Fruit fly (Drosophila melanogaster) whole organism, prepupa: ENCODE results near the gene CG13097.

Source experiments
- Blimp-1 ChIP-seq: fragments of 200-800 bp; sonication (Bioruptor generic); optimal IDR thresholded peaks from 3 replicates; lab custom pipeline; 2017; ENCODE audit warnings: missing biosample characterization, missing genetic modification characterization, mild to moderate bottlenecking, moderate library complexity, missing genetic modification reagents
- CG10631 ChIP-seq: fragments of 200-800 bp; sonication (Bioruptor generic); optimal IDR thresholded peaks from 2 replicates; lab custom pipeline; 2016; ENCODE audit warnings: missing biosample characterization, missing genetic modification characterization
- CG11294 ChIP-seq: fragments of 200-800 bp; sonication (Bioruptor generic); IDR thresholded peaks from 2 replicates; pipeline ENCODE4 v1.3.6; 2022; ENCODE audit warnings: missing biosample characterization, missing genetic modification characterization
- CG11762 ChIP-seq: fragments of 200-800 bp; sonication (Bioruptor generic); optimal IDR thresholded peaks from 3 replicates; lab custom pipeline; 2016; ENCODE audit warnings: missing biosample characterization, missing genetic modification characterization; ENCODE audit not compliant: insufficient read depth
- CG11902 ChIP-seq: fragments of 200-800 bp; sonication (Bioruptor generic); optimal IDR thresholded peaks from 3 replicates; lab custom pipeline; 2016; ENCODE audit warnings: missing biosample characterization, missing genetic modification characterization
- CG1621 ChIP-seq: fragments of 200-800 bp; sonication (Bioruptor generic); optimal IDR thresholded peaks from 3 replicates; lab custom pipeline; 2018; ENCODE audit warnings: missing biosample characterization, mild to moderate bottlenecking, missing genetic modification characterization
- CG3032 ChIP-seq: fragments of 200-800 bp; optimal IDR thresholded peaks from 2 replicates; lab custom pipeline; 2019; ENCODE audit warnings: missing biosample characterization, mild to moderate bottlenecking, missing genetic modification characterization, moderate library complexity
- CG31627 ChIP-seq: fragments of 200-800 bp; sonication (Bioruptor generic); optimal IDR thresholded peaks from 3 replicates; lab custom pipeline; 2016; ENCODE audit warnings: missing biosample characterization, missing genetic modification characterization
- CG32006 ChIP-seq: fragments of 200-800 bp; sonication (Bioruptor generic); optimal IDR thresholded peaks from 3 replicates; lab custom pipeline; 2017; ENCODE audit warnings: missing biosample characterization, mild to moderate bottlenecking, missing genetic modification characterization
- CG34406 ChIP-seq: fragments of 200-800 bp; sonication (Bioruptor generic); optimal IDR thresholded peaks from 3 replicates; lab custom pipeline; 2016; ENCODE audit warnings: missing biosample characterization, missing genetic modification characterization
- CG3919 ChIP-seq: fragments of 200-800 bp; sonication (Bioruptor generic); optimal IDR thresholded peaks from 3 replicates; lab custom pipeline; 2016; ENCODE audit warnings: missing biosample characterization, missing genetic modification characterization
- CG4318 ChIP-seq: fragments of 200-800 bp; sonication (Bioruptor generic); optimal IDR thresholded peaks from 3 replicates; lab custom pipeline; 2017; ENCODE audit warnings: missing biosample characterization, mild to moderate bottlenecking, missing genetic modification characterization
- CG6163 ChIP-seq: fragments of 200-800 bp; sonication (Bioruptor generic); IDR thresholded peaks from 3 replicates; pipeline ENCODE4 v1.3.6; 2022; ENCODE audit warnings: missing biosample characterization, missing genetic modification characterization
- CG6792 ChIP-seq: fragments of 200-800 bp; sonication (Bioruptor generic); optimal IDR thresholded peaks from 3 replicates; lab custom pipeline; 2016; ENCODE audit warnings: missing biosample characterization, missing genetic modification characterization
- CG7368 ChIP-seq: fragments of 200-800 bp; sonication (Bioruptor generic); optimal IDR thresholded peaks from 3 replicates; lab custom pipeline; 2016; ENCODE audit warnings: missing biosample characterization, missing genetic modification characterization
- CG8119 ChIP-seq: fragments of 200-800 bp; sonication (Bioruptor generic); IDR thresholded peaks from 3 replicates; pipeline ENCODE4 v1.3.6; 2022; ENCODE audit warnings: missing biosample characterization, missing genetic modification characterization
- CG8319 ChIP-seq: fragments of 200-800 bp; sonication (Bioruptor generic); optimal IDR thresholded peaks from 3 replicates; lab custom pipeline; 2016; ENCODE audit warnings: missing biosample characterization, missing genetic modification characterization
- CG9139 ChIP-seq: fragments of 200-800 bp; sonication (Bioruptor generic); optimal IDR thresholded peaks from 3 replicates; lab custom pipeline; 2017; ENCODE audit warnings: missing biosample characterization, mild to moderate bottlenecking, missing genetic modification characterization
- Eip75B ChIP-seq: fragments of 200-800 bp; sonication (Bioruptor generic); optimal IDR thresholded peaks from 3 replicates; lab custom pipeline; 2016; ENCODE audit warnings: missing biosample characterization, missing genetic modification characterization
- Eip78C ChIP-seq: fragments of 200-800 bp; sonication (Bioruptor generic); peaks from one replicate; lab custom pipeline; 2016; ENCODE audit warnings: missing biosample characterization, missing genetic modification characterization
- Eip93F ChIP-seq: fragments of 200-800 bp; sonication (Bioruptor generic); optimal IDR thresholded peaks from 2 replicates; lab custom pipeline; 2016; ENCODE audit warnings: missing biosample characterization, mild to moderate bottlenecking, missing genetic modification characterization
- Ets21C ChIP-seq: fragments of 200-800 bp; sonication (Bioruptor generic); optimal IDR thresholded peaks from 3 replicates; lab custom pipeline; 2016; ENCODE audit warnings: missing biosample characterization, missing genetic modification characterization
- Ets96B ChIP-seq: fragments of 200-800 bp; optimal IDR thresholded peaks from 2 replicates; lab custom pipeline; 2019; ENCODE audit warnings: missing biosample characterization, mild to moderate bottlenecking, missing genetic modification characterization, moderate library complexity
- Gug ChIP-seq: fragments of 200-800 bp; sonication (Bioruptor generic); IDR thresholded peaks from 2 replicates; pipeline ENCODE4 v1.3.6; 2022; ENCODE audit warnings: missing biosample characterization, missing genetic modification characterization
- Hr38 ChIP-seq: sonication (Bioruptor generic); optimal IDR thresholded peaks from 2 replicates; lab custom pipeline; 2016; ENCODE audit warnings: missing biosample characterization, missing genetic modification characterization
- Hr39 ChIP-seq: fragments of 200-800 bp; sonication (Bioruptor generic); optimal IDR thresholded peaks from 2 replicates; lab custom pipeline; 2016; ENCODE audit warnings: missing biosample characterization, missing genetic modification characterization
- Hr4 ChIP-seq: fragments of 200-800 bp; sonication (Bioruptor generic); optimal IDR thresholded peaks from 3 replicates; lab custom pipeline; 2016; ENCODE audit warnings: missing biosample characterization, missing genetic modification characterization
- Lpt ChIP-seq: fragments of 200-800 bp; sonication (Bioruptor generic); optimal IDR thresholded peaks from 3 replicates; lab custom pipeline; 2016; ENCODE audit warnings: missing biosample characterization, missing genetic modification characterization
- Met ChIP-seq: fragments of 200-800 bp; sonication (Bioruptor generic); optimal IDR thresholded peaks from 3 replicates; lab custom pipeline; 2016; ENCODE audit warnings: missing biosample characterization, missing genetic modification characterization
- OdsH ChIP-seq: fragments of 200-800 bp; sonication (Bioruptor generic); optimal IDR thresholded peaks from 3 replicates; lab custom pipeline; 2016; ENCODE audit warnings: missing biosample characterization, missing genetic modification characterization
- Smox ChIP-seq: fragments of 200-800 bp; sonication (Bioruptor generic); optimal IDR thresholded peaks from 3 replicates; lab custom pipeline; 2016; ENCODE audit warnings: missing biosample characterization, missing genetic modification characterization
- Sox102F ChIP-seq: fragments of 200-800 bp; sonication (Bioruptor generic); optimal IDR thresholded peaks from 2 replicates; lab custom pipeline; 2016; ENCODE audit warnings: missing biosample characterization, mild to moderate bottlenecking, missing genetic modification characterization
- Sox14 ChIP-seq: fragments of 200-800 bp; sonication (Bioruptor generic); optimal IDR thresholded peaks from 3 replicates; lab custom pipeline; 2016; ENCODE audit warnings: missing biosample characterization, missing genetic modification characterization
- Sox15 ChIP-seq: fragments of 200-800 bp; sonication (Bioruptor generic); optimal IDR thresholded peaks from 3 replicates; lab custom pipeline; 2016; ENCODE audit warnings: missing biosample characterization, missing genetic modification characterization
- achi ChIP-seq: fragments of 200-800 bp; sonication (Bioruptor generic); optimal IDR thresholded peaks from 3 replicates; lab custom pipeline; 2016; ENCODE audit warnings: missing biosample characterization, missing genetic modification characterization
- acj6 ChIP-seq: fragments of 200-800 bp; sonication (Bioruptor generic); optimal IDR thresholded peaks from 3 replicates; lab custom pipeline; 2016; ENCODE audit warnings: missing biosample characterization, missing genetic modification characterization
- cyc ChIP-seq: fragments of 200-800 bp; sonication (Bioruptor generic); optimal IDR thresholded peaks from 3 replicates; lab custom pipeline; 2016; ENCODE audit warnings: missing biosample characterization, missing genetic modification characterization
- dsx ChIP-seq: fragments of 200-800 bp; optimal IDR thresholded peaks from 3 replicates; lab custom pipeline; 2019; ENCODE audit warnings: missing biosample characterization, mild to moderate bottlenecking, missing genetic modification characterization, moderate library complexity; ENCODE audit not compliant: poor library complexity, severe bottlenecking
- eg ChIP-seq: fragments of 200-800 bp; sonication (Bioruptor generic); IDR thresholded peaks from 3 replicates; pipeline ENCODE4 v1.3.6; 2022; ENCODE audit warnings: missing biosample characterization, missing genetic modification characterization
- esn ChIP-seq: fragments of 200-800 bp; sonication (Bioruptor generic); optimal IDR thresholded peaks from 2 replicates; lab custom pipeline; 2016; ENCODE audit warnings: missing biosample characterization, mild to moderate bottlenecking, missing genetic modification characterization, moderate library complexity
- fd59A ChIP-seq: fragments of 200-800 bp; sonication (Bioruptor generic); optimal IDR thresholded peaks from 2 replicates; lab custom pipeline; 2017; ENCODE audit warnings: missing biosample characterization, mild to moderate bottlenecking, missing genetic modification characterization, missing genetic modification reagents
- fd85E ChIP-seq: fragments of 200-800 bp; sonication (Bioruptor generic); optimal IDR thresholded peaks from 3 replicates; lab custom pipeline; 2016; ENCODE audit warnings: missing biosample characterization, missing genetic modification characterization
- fkh ChIP-seq: fragments of 200-800 bp; sonication (Bioruptor generic); optimal IDR thresholded peaks from 3 replicates; lab custom pipeline; 2017; ENCODE audit warnings: missing biosample characterization, mild to moderate bottlenecking, missing genetic modification characterization, moderate library complexity
- lz ChIP-seq: fragments of 200-800 bp; sonication (Bioruptor generic); optimal IDR thresholded peaks from 3 replicates; lab custom pipeline; 2016; ENCODE audit warnings: missing biosample characterization, missing genetic modification characterization
- net ChIP-seq: fragments of 200-800 bp; sonication (Bioruptor generic); optimal IDR thresholded peaks from 3 replicates; lab custom pipeline; 2016; ENCODE audit warnings: missing biosample characterization, missing genetic modification characterization
- pdm3 ChIP-seq: fragments of 200-800 bp; sonication (Bioruptor generic); optimal IDR thresholded peaks from 3 replicates; lab custom pipeline; 2016; ENCODE audit warnings: missing biosample characterization, missing genetic modification characterization
- salr ChIP-seq, 2 experiments: fragments of 200-800 bp; sonication (Bioruptor generic); optimal IDR thresholded peaks; 3 replicates each; lab custom pipeline; 2016 to 2018; ENCODE audit warnings: missing biosample characterization in 2 of 2, missing genetic modification characterization in 2 of 2, mild to moderate bottlenecking in 1 of 2
- spab ChIP-seq: fragments of 200-800 bp; sonication (Bioruptor generic); optimal IDR thresholded peaks from 2 replicates; lab custom pipeline; 2017; ENCODE audit warnings: missing biosample characterization, mild to moderate bottlenecking, missing genetic modification characterization, missing genetic modification reagents
- ss ChIP-seq, 2 experiments: fragments of 200-800 bp; sonication (Bioruptor generic); optimal IDR thresholded peaks; 2 replicates in 1 of 2; 3 replicates in 1 of 2; lab custom pipeline; 2017 to 2018; ENCODE audit warnings: mild to moderate bottlenecking in 2 of 2, missing biosample characterization in 2 of 2, missing genetic modification characterization in 2 of 2, moderate library complexity in 1 of 2
- topi ChIP-seq: fragments of 200-800 bp; sonication (Bioruptor generic); optimal IDR thresholded peaks from 3 replicates; lab custom pipeline; 2016; ENCODE audit warnings: missing biosample characterization, missing genetic modification characterization

The CG13097 gene

dm6 chr2L:8514748-8515147 lies at the start of gene CG13097, which contains the start of gene PIG-U:
Gene CG13097 (minus strand): TSS chr2L:8514868.
Gene PIG-U (plus strand): TSS chr2L:8515096.
- peak; percentile 82 for TF ChIP-seq achi (GFP tag; lab: Kevin White, UChicago)
- TF ChIP-seq topi (GFP tag; lab: Kevin White, UChicago), result peak; percentile 84
- no peak for TF ChIP-seq CG3919 (GFP tag; lab: Kevin White, UChicago)
- TF ChIP-seq acj6 (GFP tag; lab: Kevin White, UChicago), result peak; percentile 86
- no peak for TF ChIP-seq CG7368 (GFP tag; lab: Kevin White, UChicago)
- no peak for TF ChIP-seq Hr38 (GFP tag; lab: Kevin White, UChicago)
- TF ChIP-seq Lpt (GFP tag; lab: Kevin White, UChicago), result peak; percentile 36
- no peak for TF ChIP-seq CG9139 (GFP tag; lab: Kevin White, UChicago)
- TF ChIP-seq net (GFP tag; lab: Kevin White, UChicago), result no peak
- peak; percentile 68 for TF ChIP-seq CG11762 (GFP tag; lab: Kevin White, UChicago)
- peak; percentile 86 for TF ChIP-seq Smox (GFP tag; lab: Kevin White, UChicago)
- peak; percentile 83 for TF ChIP-seq CG31627
- TF ChIP-seq pdm3, result no peak
- peak; percentile 66 for TF ChIP-seq Ets96B
- TF ChIP-seq cyc (GFP tag; lab: Kevin White, UChicago), result peak; percentile 87
- TF ChIP-seq spab (GFP tag; lab: Kevin White, UChicago), result no peak
- peak; percentile 84 for TF ChIP-seq Hr39
- no peak for TF ChIP-seq CG4318
- no peak for TF ChIP-seq Eip75B (GFP tag; lab: Kevin White, UChicago)
- TF ChIP-seq fd85E, result no peak
- TF ChIP-seq eg (GFP tag; lab: Robert Waterston, UW), result peak; percentile 62
- peak; percentile 64 for TF ChIP-seq CG34406 (GFP tag; lab: Kevin White, UChicago)
- TF ChIP-seq Sox14 (GFP tag; lab: Kevin White, UChicago), result no peak
- TF ChIP-seq CG1621, result no peak
- no peak for TF ChIP-seq Hr4 (GFP tag; lab: Kevin White, UChicago)
- no peak for TF ChIP-seq salr (GFP tag; optimal IDR thresholded peaks at IDR 0.05; lab: Kevin White, UChicago)
- TF ChIP-seq CG8119 (GFP tag; lab: Robert Waterston, UW), result no peak; the same call in 2 of the 3 replicates
- peak; percentile 53 for TF ChIP-seq fd59A (GFP tag; lab: Kevin White, UChicago)
- TF ChIP-seq CG6792 (GFP tag; lab: Kevin White, UChicago), result peak; percentile 72
- peak; percentile 78 for TF ChIP-seq CG3032
- TF ChIP-seq CG32006 (GFP tag; lab: Kevin White, UChicago), result no peak
- TF ChIP-seq CG11294 (GFP tag; lab: Robert Waterston, UW), result peak; percentile 42; the same call in 1 of the 2 replicates
- TF ChIP-seq OdsH (GFP tag; lab: Kevin White, UChicago), result peak; percentile 85
- no peak; the same call in 1 of the 3 replicates for TF ChIP-seq CG6163 (GFP tag; lab: Robert Waterston, UW)
- peak; percentile 87 for TF ChIP-seq CG10631
- TF ChIP-seq Sox102F, result no peak
- peak; percentile 68 for TF ChIP-seq Sox15 (GFP tag; lab: Kevin White, UChicago)
- peak; percentile 88 for TF ChIP-seq lz (GFP tag; lab: Kevin White, UChicago)
- peak; percentile 90 for TF ChIP-seq esn (GFP tag; lab: Kevin White, UChicago)
- no peak for TF ChIP-seq ss (GFP tag; optimal IDR thresholded peaks at IDR 0.05; lab: Kevin White, UChicago)
- peak; percentile 70 for TF ChIP-seq Gug (GFP tag; lab: Robert Waterston, UW)
- TF ChIP-seq dsx (GFP tag; lab: Kevin White, UChicago), result no peak
- peak; percentile 94 for TF ChIP-seq Eip78C
- TF ChIP-seq Eip93F (GFP tag; lab: Kevin White, UChicago), result peak; percentile 71
- no peak for TF ChIP-seq Blimp-1 (GFP tag; lab: Kevin White, UChicago)
- TF ChIP-seq Ets21C (GFP tag; lab: Kevin White, UChicago), result no peak
- peak; percentile 62 for TF ChIP-seq CG8319
- TF ChIP-seq CG11902 (GFP tag; lab: Kevin White, UChicago), result peak; percentile 55
- TF ChIP-seq Met (GFP tag; lab: Kevin White, UChicago), result peak; percentile 86
- TF ChIP-seq fkh (GFP tag; lab: Kevin White, UChicago), result peak; percentile 79
